Fruit fly (Drosophila melanogaster) whole organism, adult: ENCODE measurements around the gene bma.

Experiments used
- CG11617 ChIP-seq: fragments of 200-800 bp; sonication (Bioruptor generic); optimal IDR thresholded peaks from 2 replicates; lab custom pipeline; 2017; ENCODE audit warnings: mild to moderate bottlenecking, missing biosample characterization, missing genetic modification reagents, missing genetic modification characterization
- CG12768 ChIP-seq: fragments of 200-800 bp; sonication (Bioruptor generic); optimal IDR thresholded peaks from 2 replicates; lab custom pipeline; 2017; ENCODE audit warnings: missing biosample characterization, missing genetic modification characterization, mild to moderate bottlenecking, moderate library complexity, missing genetic modification reagents
- CG14711 ChIP-seq: fragments of 200-800 bp; sonication (Bioruptor generic); optimal IDR thresholded peaks from 2 replicates; lab custom pipeline; 2018; ENCODE audit warnings: missing biosample characterization, mild to moderate bottlenecking, missing genetic modification characterization, moderate library complexity
- CG1620 ChIP-seq: fragments of 200-800 bp; sonication (Bioruptor generic); optimal IDR thresholded peaks from 2 replicates; lab custom pipeline; 2016; ENCODE audit warnings: missing biosample characterization, missing genetic modification characterization
- CG33017 ChIP-seq: fragments of 200-800 bp; sonication (Bioruptor generic); optimal IDR thresholded peaks from 2 replicates; lab custom pipeline; 2018; ENCODE audit warnings: missing biosample characterization, mild to moderate bottlenecking, missing genetic modification characterization, moderate library complexity
- CG5204 ChIP-seq: fragments of 200-800 bp; sonication (Bioruptor generic); optimal IDR thresholded peaks from 2 replicates; lab custom pipeline; 2016; ENCODE audit warnings: missing biosample characterization, missing genetic modification characterization
- CG7045 ChIP-seq: fragments of 200-800 bp; sonication (Bioruptor generic); optimal IDR thresholded peaks from 2 replicates; lab custom pipeline; 2017; ENCODE audit warnings: missing biosample characterization, mild to moderate bottlenecking, missing genetic modification characterization
- CG7101 ChIP-seq: fragments of 200-800 bp; sonication (Bioruptor generic); optimal IDR thresholded peaks from 2 replicates; lab custom pipeline; 2018; ENCODE audit warnings: missing biosample characterization, mild to moderate bottlenecking, missing genetic modification characterization, moderate library complexity
- Clk ChIP-seq: fragments of 200-800 bp; sonication (Bioruptor generic); optimal IDR thresholded peaks from 2 replicates; lab custom pipeline; 2017; ENCODE audit warnings: missing biosample characterization, missing genetic modification characterization
- Crg-1 ChIP-seq: fragments of 200-800 bp; sonication (Bioruptor generic); optimal IDR thresholded peaks from 2 replicates; lab custom pipeline; 2016; ENCODE audit warnings: missing biosample characterization, missing genetic modification characterization
- Hr96 ChIP-seq: fragments of 200-800 bp; sonication (Bioruptor generic); optimal IDR thresholded peaks from 2 replicates; lab custom pipeline; 2016; ENCODE audit warnings: missing biosample characterization, missing genetic modification characterization
- Mnt ChIP-seq: fragments of 200-800 bp; sonication (Bioruptor generic); optimal IDR thresholded peaks from 2 replicates; lab custom pipeline; 2016; ENCODE audit warnings: missing biosample characterization, mild to moderate bottlenecking, missing genetic modification characterization
- bab1 ChIP-seq: fragments of 200-800 bp; sonication (Bioruptor generic); optimal IDR thresholded peaks from 3 replicates; lab custom pipeline; 2019; ENCODE audit warnings: missing biosample characterization, mild to moderate bottlenecking, missing genetic modification characterization, moderate library complexity
- cic ChIP-seq: fragments of 200-800 bp; sonication (Bioruptor generic); optimal IDR thresholded peaks from 2 replicates; lab custom pipeline; 2017; ENCODE audit warnings: missing biosample characterization, mild to moderate bottlenecking, missing genetic modification characterization, moderate library complexity
- cnc ChIP-seq, 2 experiments: fragments of >200 bp; optimal IDR thresholded peaks; 2 replicates each; lab custom pipeline; 2017
- kay ChIP-seq: fragments of 200-800 bp; sonication (Bioruptor generic); peaks from one replicate; lab custom pipeline; 2016; ENCODE audit warnings: missing biosample characterization, missing genetic modification characterization, borderline replicate concordance
- ovo ChIP-seq: fragments of 200-800 bp; sonication (Bioruptor generic); optimal IDR thresholded peaks from 2 replicates; lab custom pipeline; 2016; ENCODE audit warnings: missing biosample characterization, missing genetic modification characterization
- pad ChIP-seq: fragments of 200-800 bp; sonication (Bioruptor generic); optimal IDR thresholded peaks from 3 replicates; lab custom pipeline; 2017; ENCODE audit warnings: missing biosample characterization, missing genetic modification characterization, mild to moderate bottlenecking, moderate library complexity, missing genetic modification reagents
- tj ChIP-seq: fragments of 200-800 bp; sonication (Bioruptor generic); optimal IDR thresholded peaks from 3 replicates; lab custom pipeline; 2017; ENCODE audit warnings: missing biosample characterization, mild to moderate bottlenecking, missing genetic modification characterization, moderate library complexity
- toe ChIP-seq: fragments of 200-800 bp; sonication (Bioruptor generic); optimal IDR thresholded peaks from 2 replicates; lab custom pipeline; 2016; ENCODE audit warnings: missing biosample characterization, missing genetic modification characterization

Gene bma

DNA sequence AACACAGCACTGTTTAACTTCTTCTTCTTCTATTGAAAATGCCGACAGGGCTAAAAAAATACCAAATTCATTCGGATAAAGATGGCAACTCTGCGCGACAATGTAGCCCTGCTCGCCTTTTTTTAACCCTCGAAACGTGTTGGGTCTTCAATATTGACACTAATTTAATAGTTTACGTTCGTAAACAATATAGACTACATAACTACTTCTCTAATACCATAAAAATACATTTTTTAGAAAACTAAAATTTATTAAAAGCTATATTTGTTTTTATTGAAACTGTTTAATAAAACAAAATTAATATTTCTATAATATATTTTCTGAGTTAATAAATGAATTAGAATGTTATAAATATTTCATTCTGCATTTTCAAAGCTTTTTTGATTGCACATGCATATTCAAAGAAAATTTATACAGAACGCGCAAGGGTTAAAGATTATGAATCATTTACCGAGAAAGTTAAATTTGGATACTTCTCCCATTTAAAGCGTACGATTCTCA lies 19.2 kb upstream of the bma start, which contains the start of the genes Taf2 and CalpB:
TSS of gene Taf2 (minus strand) at position 54 of the 501 bp plus-strand sequence.
TSS of gene CalpB (plus strand) at position 133 of the 501 bp plus-strand sequence.
- TF ChIP-seq CG1620 (GFP tag; lab: Kevin White, UChicago) (peak; percentile 5), cnc (optimal IDR thresholded peaks at IDR 0.05; lab: Kevin White, UChicago) (no peak), CG11617 (GFP tag; lab: Kevin White, UChicago) (peak; percentile 82), cic (GFP tag; lab: Kevin White, UChicago) (peak; percentile 21), kay (no peak), ovo (GFP tag; lab: Kevin White, UChicago) (peak; percentile 36), Crg-1 (GFP tag; lab: Kevin White, UChicago) (peak; percentile 57), CG14711 (tag; lab: Kevin White, UChicago) (peak; percentile 97), CG7045 (GFP tag; lab: Kevin White, UChicago) (peak; percentile 85), CG33017 (tag; lab: Kevin White, UChicago) (peak; percentile 92), tj (GFP tag; lab: Kevin White, UChicago) (peak; percentile 91), bab1 (GFP tag; lab: Kevin White, UChicago) (peak; percentile 83), pad (GFP tag; lab: Kevin White, UChicago) (peak; percentile 64), toe (GFP tag; lab: Kevin White, UChicago) (peak; percentile 4), Hr96 (peak; percentile 38), CG7101 (tag; lab: Kevin White, UChicago) (peak; percentile 92), CG5204 (GFP tag; lab: Kevin White, UChicago) (peak; percentile 56), Mnt (GFP tag; lab: Kevin White, UChicago) (no peak), CG12768 (peak; percentile 73), Clk (GFP tag; lab: Kevin White, UChicago) (peak; percentile 48)

DNA sequence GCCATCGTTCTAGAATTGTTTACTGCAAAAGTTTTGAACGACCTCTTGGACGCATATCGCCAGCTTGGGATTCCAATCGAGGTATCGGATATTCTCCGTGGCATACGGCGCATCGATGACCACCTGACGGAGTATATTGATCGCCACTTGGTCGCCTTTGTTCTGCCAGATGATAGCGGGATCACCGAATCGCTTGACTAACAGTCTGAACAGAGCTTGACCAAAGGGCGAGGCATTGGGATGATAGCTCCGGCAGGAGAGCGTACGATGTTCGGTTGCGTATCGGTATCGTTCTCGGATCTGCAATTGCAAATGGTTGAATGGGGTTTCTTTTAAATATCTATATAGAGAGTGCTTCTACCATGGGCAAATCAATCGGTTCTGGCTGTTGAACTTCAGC lies 13.9 kb upstream of the bma start:
- TF ChIP-seq tj (GFP tag; lab: Kevin White, UChicago) (no peak), cnc (optimal IDR thresholded peaks at IDR 0.05; lab: Kevin White, UChicago) (no peak), ovo (GFP tag; lab: Kevin White, UChicago) (no peak), bab1 (GFP tag; lab: Kevin White, UChicago) (no peak), CG7101 (tag; lab: Kevin White, UChicago) (no peak), Crg-1 (GFP tag; lab: Kevin White, UChicago) (no peak), CG7045 (GFP tag; lab: Kevin White, UChicago) (no peak)

DNA sequence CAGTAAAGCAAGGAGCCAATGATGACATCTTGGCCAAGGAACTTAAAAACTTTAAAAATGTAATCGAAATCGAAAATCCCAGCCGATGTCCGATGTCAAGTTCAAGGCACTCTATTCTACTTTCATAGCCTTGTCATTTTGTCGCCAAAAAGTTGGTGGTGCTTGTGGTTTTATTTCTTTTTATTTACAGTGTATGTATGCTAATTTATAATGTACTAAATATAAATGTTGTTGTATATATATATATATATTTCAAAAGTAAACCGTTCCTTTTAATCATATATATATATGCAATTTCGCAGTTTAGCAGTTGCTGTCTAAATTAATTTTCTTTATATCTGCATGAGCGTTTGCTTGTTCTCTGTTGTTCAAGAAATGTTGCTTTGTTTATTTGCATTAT lies 13.3 kb upstream of the bma start, which contains the start of the genes CG6709 and Hez:
TSS of gene CG6709 (minus strand) at position 101 of the 400 bp plus-strand sequence.
TSS of gene Hez (minus strand) at position 101 of the 400 bp plus-strand sequence.
- TF ChIP-seq kay: peak; percentile 85
- no peak for TF ChIP-seq CG12768

DNA sequence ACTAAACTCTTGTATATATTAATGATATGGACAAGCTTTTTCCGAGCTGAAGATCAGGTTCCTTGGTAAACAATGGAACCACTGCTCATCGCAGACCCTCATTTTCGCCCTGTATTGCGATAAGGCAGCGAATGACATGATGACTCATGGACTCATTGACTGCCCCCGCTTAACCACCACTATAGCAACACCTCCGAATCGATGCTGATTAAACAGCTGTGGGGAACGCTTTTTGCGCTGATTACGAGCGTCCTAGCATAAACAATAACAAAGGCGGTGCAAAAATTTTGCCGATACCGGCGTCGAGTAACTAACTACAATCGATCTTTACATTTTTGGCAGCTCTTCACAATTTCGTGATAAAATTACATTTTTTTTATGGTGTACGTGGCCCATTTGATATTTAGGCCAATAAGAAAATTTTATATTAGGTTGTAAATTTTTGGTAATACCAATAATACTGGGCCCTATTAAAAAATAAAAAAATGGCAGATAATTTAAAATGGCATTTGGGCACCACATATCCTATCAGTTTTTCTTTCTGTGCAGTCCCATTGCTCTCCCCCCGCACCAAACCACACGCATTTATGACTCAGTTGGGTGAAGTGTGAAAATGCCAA lies 10.6 kb upstream of the bma start:
- TF ChIP-seq kay (peak; percentile 94), tj (GFP tag; lab: Kevin White, UChicago) (peak; percentile 8), Mnt (GFP tag; lab: Kevin White, UChicago) (no peak), cic (GFP tag; lab: Kevin White, UChicago) (peak; percentile 70)

DNA sequence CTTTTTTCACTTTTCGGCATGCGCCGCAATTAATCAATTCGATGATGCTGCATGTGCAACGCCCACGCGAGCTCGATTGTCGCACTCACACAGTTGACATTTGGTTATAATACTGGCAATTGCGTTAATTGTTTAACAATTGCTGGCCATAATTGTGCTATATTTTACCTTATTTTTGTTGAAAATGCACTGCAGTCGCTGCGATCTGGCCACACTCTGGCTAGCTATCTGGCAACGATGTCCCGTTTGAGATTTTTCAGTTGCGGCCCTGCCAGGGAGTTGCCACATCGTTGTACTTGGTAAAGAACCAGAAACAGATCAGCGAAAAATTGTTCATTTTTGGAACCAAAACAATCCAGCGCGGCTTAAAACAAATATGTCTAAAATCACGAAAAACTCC lies 9.6 kb upstream of the bma start, which contains the start of the genes CG6707 and CG46387:
TSS of gene CG6707 (minus strand) at position 221 of the 400 bp plus-strand sequence.
TSS of gene CG46387 (plus strand) at position 272 of the 400 bp plus-strand sequence.
- TF ChIP-seq CG1620 (GFP tag; lab: Kevin White, UChicago) (peak; percentile 25), tj (GFP tag; lab: Kevin White, UChicago) (peak; percentile 23), cnc (optimal IDR thresholded peaks at IDR 0.05; lab: Kevin White, UChicago) (no peak), CG11617 (GFP tag; lab: Kevin White, UChicago) (no peak), bab1 (GFP tag; lab: Kevin White, UChicago) (no peak), ovo (GFP tag; lab: Kevin White, UChicago) (no peak), CG7045 (GFP tag; lab: Kevin White, UChicago) (peak; percentile 9), Mnt (GFP tag; lab: Kevin White, UChicago) (peak; percentile 49), toe (GFP tag; lab: Kevin White, UChicago) (peak; percentile 44), cic (GFP tag; lab: Kevin White, UChicago) (no peak), Crg-1 (GFP tag; lab: Kevin White, UChicago) (peak; percentile 34), CG7101 (tag; lab: Kevin White, UChicago) (no peak), Hr96 (no peak), CG12768 (no peak)

DNA sequence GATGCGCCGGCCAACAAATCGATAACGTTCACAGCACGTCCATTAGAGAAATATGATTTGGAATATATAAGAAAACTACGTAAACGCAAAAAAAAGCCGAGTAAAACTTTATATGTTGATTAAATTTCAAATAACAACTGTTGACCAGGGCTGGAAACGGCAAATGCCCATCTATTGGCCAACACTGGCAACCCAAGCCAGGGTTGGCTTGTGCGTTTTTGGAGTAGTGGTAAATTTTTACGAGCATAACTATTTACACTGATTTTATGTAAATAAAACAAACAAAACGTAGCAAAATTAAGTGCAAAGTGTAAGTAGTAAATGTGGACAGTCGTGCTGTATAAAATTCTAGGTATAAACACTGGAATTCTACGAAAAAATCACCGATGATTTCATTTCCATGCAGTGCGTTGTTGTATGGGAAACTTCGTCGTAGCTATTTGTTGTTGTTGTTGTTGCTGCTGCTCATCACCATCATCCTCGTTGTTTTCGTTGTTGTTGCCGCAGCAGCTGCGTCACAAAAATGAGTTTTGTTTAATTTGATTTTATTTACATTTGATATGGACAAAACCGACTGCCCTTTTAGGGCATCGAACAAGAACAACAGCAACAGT lies 8.8 kb upstream of the bma start, which contains the start of gene nudE:
TSS of gene nudE (plus strand) at position 196 of the 614 bp plus-strand sequence.
- peak; percentile 50 for TF ChIP-seq Crg-1 (GFP tag; lab: Kevin White, UChicago)
- peak; percentile 65 for TF ChIP-seq CG1620 (GFP tag; lab: Kevin White, UChicago)
- TF ChIP-seq bab1 (GFP tag; lab: Kevin White, UChicago): no peak
- peak; percentile 64 for TF ChIP-seq toe (GFP tag; lab: Kevin White, UChicago)
- peak; percentile 0 for TF ChIP-seq Mnt (GFP tag; lab: Kevin White, UChicago)
- TF ChIP-seq pad (GFP tag; lab: Kevin White, UChicago): peak; percentile 43
- TF ChIP-seq Clk (GFP tag; lab: Kevin White, UChicago): peak; percentile 10
- peak; percentile 29 for TF ChIP-seq CG12768
- TF ChIP-seq CG7101 (tag; lab: Kevin White, UChicago): peak; percentile 53
- no peak for TF ChIP-seq CG7045 (GFP tag; lab: Kevin White, UChicago)
- TF ChIP-seq CG33017 (tag; lab: Kevin White, UChicago): peak; percentile 61
- TF ChIP-seq cnc (optimal IDR thresholded peaks at IDR 0.05; lab: Kevin White, UChicago): no peak
- TF ChIP-seq ovo (GFP tag; lab: Kevin White, UChicago): peak; percentile 3
- TF ChIP-seq tj (GFP tag; lab: Kevin White, UChicago): no peak
- TF ChIP-seq CG5204 (GFP tag; lab: Kevin White, UChicago): peak; percentile 60
- TF ChIP-seq cic (GFP tag; lab: Kevin White, UChicago): peak; percentile 32
- peak; percentile 67 for TF ChIP-seq Hr96
- peak; percentile 32 for TF ChIP-seq CG14711 (tag; lab: Kevin White, UChicago)
- no peak for TF ChIP-seq CG11617 (GFP tag; lab: Kevin White, UChicago)
